Fruit fly (Drosophila melanogaster): ENCODE results near the gene gdl-ORF39.

dm6 chr3L:15506174-15506926, 2.9 kb upstream of the gdl-ORF39 start:
- TF ChIP-seq Dll (GFP tag; IDR thresholded peaks at IDR 0.05; ENCODE audit: partially characterized antibody) (no peak), ewg (GFP tag; optimal IDR thresholded peaks at IDR 0.05) (no peak), CG15269 (tag; optimal IDR thresholded peaks at IDR 0.05) (no peak), CG30431 (GFP tag; optimal IDR thresholded peaks at IDR 0.05) (no peak), sna (GFP tag; IDR thresholded peaks at IDR 0.05; ENCODE audit: partially characterized antibody) (no peak), unc-4 (GFP tag; IDR thresholded peaks at IDR 0.05; ENCODE audit: partially characterized antibody) (no peak), CG3847 (GFP tag; IDR thresholded peaks at IDR 0.05) (no peak), CG9727 (GFP tag; optimal IDR thresholded peaks at IDR 0.05) (no peak), CG4730 (GFP tag; IDR thresholded peaks at IDR 0.05) (no peak), CG4282 (GFP tag; optimal IDR thresholded peaks at IDR 0.05) (no peak), Sry-β (GFP tag; optimal IDR thresholded peaks at IDR 0.05) (no peak), CG15696 (tag; optimal IDR thresholded peaks at IDR 0.05) (no peak)

All from whole organism, embryonic.